Worm (Caenorhabditis elegans): Measurements from ENCODE around the gene F41C6.7.

DNA sequence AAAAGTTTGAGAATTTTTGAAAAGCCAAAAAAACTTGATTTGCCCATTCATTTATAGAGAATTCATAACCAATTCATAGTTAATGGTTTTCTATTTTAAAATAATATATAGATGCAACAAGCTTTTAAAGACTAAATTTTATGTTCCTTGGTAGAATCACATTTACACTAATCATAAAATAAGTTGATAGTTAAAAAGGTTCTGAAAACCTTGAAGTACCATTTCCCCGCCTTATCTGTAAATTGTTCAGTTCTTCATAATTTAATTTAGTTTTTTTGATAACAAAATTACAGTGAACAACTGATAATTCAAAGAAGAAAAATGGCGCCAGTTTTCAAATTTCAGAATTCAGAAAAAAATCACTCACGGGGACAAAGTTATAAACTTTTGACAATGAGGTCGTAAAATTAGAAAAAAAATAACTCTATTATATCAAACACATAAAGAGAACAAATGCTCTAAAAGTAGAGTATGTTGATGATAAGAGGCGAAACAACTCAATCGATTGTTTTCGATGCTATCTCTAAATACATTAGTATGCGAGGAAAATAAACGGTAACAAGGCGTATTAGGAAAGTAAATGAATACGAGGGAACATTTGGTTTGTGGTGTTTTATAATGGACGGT, at the start of gene F41C6.7:
- no peak for TF ChIP-seq pha-4 (tag; optimal IDR thresholded peaks at IDR 0.05)
- no peak for TF ChIP-seq nhr-12 (tag; optimal IDR thresholded peaks at IDR 0.05)
- no peak for TF ChIP-seq bed-3 (GFP tag; optimal IDR thresholded peaks at IDR 0.05)
- TF ChIP-seq mab-5 (tag; optimal IDR thresholded peaks at IDR 0.05), result no peak
- TF ChIP-seq unc-62 (GFP tag; optimal IDR thresholded peaks at IDR 0.05), result no peak
- no peak for TF ChIP-seq sem-2 (GFP tag; optimal IDR thresholded peaks at IDR 0.05)
- no peak for TF ChIP-seq mls-2 (tag; optimal IDR thresholded peaks at IDR 0.05)

Measured in whole organism, mixed stage, embryonic.